Worm (Caenorhabditis elegans) whole organism, late embryonic: ENCODE results near the gene B0238.9.

ENCODE experiments used
- C08G9.2 ChIP-seq: sonication (generic microtip); optimal IDR thresholded peaks from 2 replicates; lab custom pipeline; 2016; ENCODE audit warnings: mild to moderate bottlenecking, missing genetic modification characterization, moderate library complexity, missing compliant biosample characterization
- C38D4.7 ChIP-seq: fragments of 200-800 bp; sonication (Bioruptor generic); optimal IDR thresholded peaks from 2 replicates; lab custom pipeline; 2018; ENCODE audit warnings: mild to moderate bottlenecking, missing genetic modification characterization, moderate library complexity, missing compliant biosample characterization
- F13H6.1 ChIP-seq: sonication (generic microtip); optimal IDR thresholded peaks from 2 replicates; lab custom pipeline; 2016; ENCODE audit warnings: missing genetic modification characterization, missing compliant biosample characterization
- K02D7.2 ChIP-seq: sonication (generic microtip); optimal IDR thresholded peaks from 2 replicates; lab custom pipeline; 2017; ENCODE audit warnings: mild to moderate bottlenecking, missing genetic modification characterization, missing compliant biosample characterization
- T23F11.4 ChIP-seq: fragments of 200-800 bp; sonication (Bioruptor generic); optimal IDR thresholded peaks from 2 replicates; lab custom pipeline; 2018; ENCODE audit warnings: mild to moderate bottlenecking, missing genetic modification characterization, missing compliant biosample characterization
- Y22D7AL.16 ChIP-seq: sonication (generic microtip); optimal IDR thresholded peaks from 2 replicates; lab custom pipeline; 2016; ENCODE audit warnings: missing genetic modification characterization, missing compliant biosample characterization
- ahr-1 ChIP-seq: sonication (generic microtip); optimal IDR thresholded peaks from 2 replicates; lab custom pipeline; 2016; ENCODE audit warnings: missing genetic modification characterization, missing compliant biosample characterization
- ceh-14 ChIP-seq: sonication (generic microtip); optimal IDR thresholded peaks from 2 replicates; lab custom pipeline; 2016; ENCODE audit warnings: missing genotype, missing genetic modification characterization, missing compliant biosample characterization
- ceh-18 ChIP-seq: sonication (generic microtip); optimal IDR thresholded peaks from 2 replicates; lab custom pipeline; 2016; ENCODE audit warnings: missing genetic modification characterization, missing compliant biosample characterization
- ceh-19 ChIP-seq: fragments of 200-800 bp; sonication (Bioruptor generic); optimal IDR thresholded peaks from 2 replicates; lab custom pipeline; 2018; ENCODE audit warnings: mild to moderate bottlenecking, missing genetic modification characterization, missing compliant biosample characterization
- ceh-24 ChIP-seq: sonication (generic microtip); optimal IDR thresholded peaks from 2 replicates; lab custom pipeline; 2016; ENCODE audit warnings: mild to moderate bottlenecking, missing genetic modification characterization, missing compliant biosample characterization
- ceh-30 ChIP-seq: fragments of 150-350 bp; optimal IDR thresholded peaks from 2 replicates; lab custom pipeline; 2014; ENCODE audit warnings: missing biosample characterization, missing genetic modification characterization
- ceh-34 ChIP-seq: sonication (generic microtip); optimal IDR thresholded peaks from 2 replicates; lab custom pipeline; 2016; ENCODE audit warnings: mild to moderate bottlenecking, missing genetic modification characterization, missing compliant biosample characterization
- ceh-45 ChIP-seq: fragments of 200-800 bp; sonication (Bioruptor generic); IDR thresholded peaks from 2 replicates; pipeline ENCODE4 v1.3.6; 2022; ENCODE audit warnings: missing genetic modification reagents, missing genetic modification characterization, missing compliant biosample characterization
- ceh-9 ChIP-seq: sonication (generic microtip); optimal IDR thresholded peaks from 2 replicates; lab custom pipeline; 2016; ENCODE audit warnings: mild to moderate bottlenecking, missing genetic modification characterization, inconsistent platforms, missing compliant biosample characterization
- che-1 ChIP-seq: sonication (generic microtip); optimal IDR thresholded peaks from 2 replicates; lab custom pipeline; 2016; ENCODE audit warnings: mild to moderate bottlenecking, missing genetic modification characterization, missing compliant biosample characterization
- ets-4 ChIP-seq: sonication (generic microtip); optimal IDR thresholded peaks from 2 replicates; lab custom pipeline; 2016; ENCODE audit warnings: missing genetic modification characterization, missing compliant biosample characterization
- eyg-1 ChIP-seq: sonication (generic microtip); optimal IDR thresholded peaks from 2 replicates; lab custom pipeline; 2016; ENCODE audit warnings: missing genotype, missing genetic modification characterization, missing compliant biosample characterization
- fax-1 ChIP-seq: sonication (generic microtip); optimal IDR thresholded peaks from 2 replicates; lab custom pipeline; 2016; ENCODE audit warnings: missing genotype, missing genetic modification characterization, missing compliant biosample characterization
- fkh-10 ChIP-seq: fragments of 150-350 bp; optimal IDR thresholded peaks from 2 replicates; lab custom pipeline; 2014; ENCODE audit warnings: missing biosample characterization, missing genetic modification reagents, missing genetic modification characterization
- fkh-6 ChIP-seq: sonication (generic microtip); optimal IDR thresholded peaks from 2 replicates; lab custom pipeline; 2016; ENCODE audit warnings: missing genetic modification characterization, missing compliant biosample characterization
- hlh-13 ChIP-seq: fragments of 200-800 bp; sonication (Bioruptor generic); optimal IDR thresholded peaks from 2 replicates; lab custom pipeline; 2018; ENCODE audit warnings: mild to moderate bottlenecking, missing genetic modification characterization, missing compliant biosample characterization
- hlh-30 ChIP-seq: sonication (generic microtip); optimal IDR thresholded peaks from 2 replicates; lab custom pipeline; 2017; ENCODE audit warnings: antibody characterized with exemption, missing genetic modification characterization, missing compliant biosample characterization; ENCODE audit not compliant: insufficient read depth
- hlh-6 ChIP-seq: sonication (generic microtip); optimal IDR thresholded peaks from 2 replicates; lab custom pipeline; 2016; ENCODE audit warnings: missing genotype, missing genetic modification characterization, missing compliant biosample characterization
- lim-6 ChIP-seq: sonication (generic microtip); optimal IDR thresholded peaks from 2 replicates; lab custom pipeline; 2016; ENCODE audit warnings: missing genetic modification characterization, missing compliant biosample characterization
- lin-11 ChIP-seq: fragments of 200-800 bp; sonication (Bioruptor generic); optimal IDR thresholded peaks from 2 replicates; lab custom pipeline; 2018; ENCODE audit warnings: mild to moderate bottlenecking, missing genetic modification characterization, missing compliant biosample characterization
- nfya-1 ChIP-seq: sonication (generic microtip); optimal IDR thresholded peaks from 2 replicates; lab custom pipeline; 2017; ENCODE audit warnings: missing genetic modification characterization, mild to moderate bottlenecking, missing compliant biosample characterization, antibody characterized with exemption, moderate library complexity
- nhr-232 ChIP-seq: sonication (generic microtip); optimal IDR thresholded peaks from 2 replicates; lab custom pipeline; 2016; ENCODE audit warnings: missing genetic modification characterization, missing compliant biosample characterization
- odd-2 ChIP-seq: sonication (generic microtip); optimal IDR thresholded peaks from 2 replicates; lab custom pipeline; 2017; ENCODE audit warnings: antibody characterized with exemption, mild to moderate bottlenecking, missing genetic modification characterization, missing compliant biosample characterization
- pag-3 ChIP-seq: sonication (generic microtip); optimal IDR thresholded peaks from 2 replicates; lab custom pipeline; 2016; ENCODE audit warnings: missing compliant biosample characterization, missing genetic modification characterization, borderline replicate concordance
- pax-1 ChIP-seq: fragments of 150-350 bp; optimal IDR thresholded peaks from 2 replicates; lab custom pipeline; 2014; ENCODE audit warnings: missing biosample characterization, missing genetic modification characterization
- rnt-1 ChIP-seq: sonication (generic microtip); optimal IDR thresholded peaks from 2 replicates; lab custom pipeline; 2016; ENCODE audit warnings: missing genetic modification characterization, missing compliant biosample characterization
- syd-9 ChIP-seq: sonication (generic microtip); optimal IDR thresholded peaks from 2 replicates; lab custom pipeline; 2016; ENCODE audit warnings: mild to moderate bottlenecking, missing genetic modification characterization, moderate library complexity, missing compliant biosample characterization
- tbx-7 ChIP-seq: sonication (generic microtip); optimal IDR thresholded peaks from 2 replicates; lab custom pipeline; 2016; ENCODE audit warnings: missing genotype, missing genetic modification characterization, missing compliant biosample characterization
- unc-3 ChIP-seq, 2 experiments: fragments of 200-800 bp in 1 of 2; sonication (Bioruptor generic) in 1 of 2; sonication (generic microtip) in 1 of 2; conservative IDR thresholded peaks in 1 of 2; optimal IDR thresholded peaks in 1 of 2; 2 replicates each; pipeline versions ENCODE4 v1.3.6 to Lab custom; 2016 to 2022; ENCODE audit warnings: missing compliant biosample characterization in 2 of 2, missing genetic modification characterization in 2 of 2, missing genetic modification reagents in 1 of 2

Gene B0238.9

DNA sequence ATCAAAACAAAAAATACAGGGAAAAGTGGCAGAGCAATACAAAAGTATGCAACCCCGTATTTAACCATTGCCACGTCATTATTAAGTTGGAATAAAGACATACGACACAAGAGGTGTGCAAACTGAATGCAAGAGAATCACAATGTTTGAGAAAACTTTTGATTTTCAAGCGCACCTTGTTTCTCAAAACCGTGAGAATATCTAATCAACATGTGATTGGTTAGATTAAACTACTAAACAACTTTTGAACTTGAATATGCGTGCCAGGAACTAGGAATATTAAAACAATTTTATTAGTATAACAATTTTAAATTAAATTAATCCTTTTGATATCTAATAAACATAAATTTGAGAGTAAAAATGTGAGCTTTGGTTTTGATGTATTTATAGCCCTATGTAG is 18.5 kb downstream of the B0238.9 start, which contains the start of gene srt-70:
srt-70 (minus strand) TSS at position 101 of the 400 bp plus-strand sequence.
- TF ChIP-seq syd-9 (tag; lab: Kevin White, UChicago) (no peak), ceh-18 (no peak), rnt-1 (tag; lab: Kevin White, UChicago) (no peak), ceh-45 (GFP tag; lab: Robert Waterston, UW) (no peak), che-1 (no peak), ets-4 (no peak), hlh-30 (tag; lab: Kevin White, UChicago) (no peak), hlh-13 (no peak), ceh-14 (tag; lab: Kevin White, UChicago) (no peak), ceh-34 (tag; lab: Kevin White, UChicago) (no peak), C38D4.7 (GFP tag; lab: Kevin White, UChicago) (no peak), Y22D7AL.16 (no peak), tbx-7 (tag; lab: Kevin White, UChicago) (no peak), fkh-6 (tag; lab: Kevin White, UChicago) (no peak), eyg-1 (no peak)

ce11 chrV:5257358-5257757 is 20.5 kb downstream of the B0238.9 start, which contains the start of gene srt-67:
srt-67 (minus strand) TSS chrV:5257458.
- TF ChIP-seq K02D7.2 (tag; lab: Kevin White, UChicago) (no peak), fax-1 (tag; lab: Kevin White, UChicago) (no peak), hlh-6 (tag; lab: Kevin White, UChicago) (no peak), rnt-1 (tag; lab: Kevin White, UChicago) (no peak), nhr-232 (tag; lab: Kevin White, UChicago) (no peak), nfya-1 (tag; lab: Kevin White, UChicago) (no peak), ceh-30 (tag; lab: Kevin White, UChicago) (no peak), lin-11 (tag; lab: Kevin White, UChicago) (no peak), ceh-9 (tag; lab: Kevin White, UChicago) (no peak), syd-9 (tag; lab: Kevin White, UChicago) (no peak), fkh-6 (tag; lab: Kevin White, UChicago) (no peak), C38D4.7 (GFP tag; lab: Kevin White, UChicago) (no peak), tbx-7 (tag; lab: Kevin White, UChicago) (no peak), pax-1 (tag; lab: Kevin White, UChicago) (no peak), ceh-19 (GFP tag; lab: Kevin White, UChicago) (no peak), fkh-10 (GFP tag; lab: Kevin White, UChicago) (no peak), ceh-18 (no peak), C08G9.2 (tag; lab: Kevin White, UChicago) (no peak), pag-3 (tag; lab: Kevin White, UChicago) (no peak)

- TF ChIP-seq odd-2 (tag; lab: Kevin White, UChicago) (no peak), lim-6 (no peak), ceh-45 (GFP tag; lab: Robert Waterston, UW) (no peak), ahr-1 (tag; lab: Kevin White, UChicago) (no peak), unc-3 (GFP tag; conservative IDR thresholded peaks at IDR 0.05; lab: Robert Waterston, UW) (no peak), unc-3 (tag; optimal IDR thresholded peaks at IDR 0.05; lab: Kevin White, UChicago) (no peak), fax-1 (tag; lab: Kevin White, UChicago) (no peak), T23F11.4 (no peak), syd-9 (tag; lab: Kevin White, UChicago) (no peak), F13H6.1 (tag; lab: Kevin White, UChicago) (no peak), K02D7.2 (tag; lab: Kevin White, UChicago) (no peak), Y22D7AL.16 (no peak), fkh-10 (GFP tag; lab: Kevin White, UChicago) (no peak), C08G9.2 (tag; lab: Kevin White, UChicago) (no peak), ceh-24 (tag; lab: Kevin White, UChicago) (no peak)
Measured at ce11 chrV:5252016-5252415, 25.9 kb downstream of the B0238.9 start, which contains the start of gene srt-68. srt-68 (minus strand) TSS chrV:5252116.
